Fruit fly (Drosophila melanogaster) whole organism, embryonic: ENCODE data around the gene vih.

Experiments used
- Atf6 ChIP-seq: fragments of 200-800 bp; sonication (Bioruptor generic); IDR thresholded peaks from 2 replicates; pipeline ENCODE4 v1.3.6; 2022; ENCODE audit warnings: missing biosample characterization, missing genetic modification characterization
- BtbVII ChIP-seq: fragments of 200-800 bp; sonication (Bioruptor generic); optimal IDR thresholded peaks from 3 replicates; lab custom pipeline; 2017; ENCODE audit warnings: missing biosample characterization, mild to moderate bottlenecking, missing genetic modification characterization
- CG10147 ChIP-seq: fragments of 200-800 bp; sonication (Bioruptor generic); optimal IDR thresholded peaks from 2 replicates; lab custom pipeline; 2019; ENCODE audit warnings: missing biosample characterization, mild to moderate bottlenecking, missing genetic modification characterization, moderate library complexity
- CG10565 ChIP-seq: fragments of 200-800 bp; sonication (Bioruptor generic); optimal IDR thresholded peaks from 3 replicates; lab custom pipeline; 2016; ENCODE audit warnings: missing biosample characterization, mild to moderate bottlenecking, missing genetic modification characterization
- CG10959 ChIP-seq: fragments of 200-800 bp; sonication (Bioruptor generic); IDR thresholded peaks from 2 replicates; pipeline ENCODE4 v1.3.6; 2022; ENCODE audit warnings: missing biosample characterization, missing genetic modification characterization
- CG11398 ChIP-seq: fragments of 200-800 bp; sonication (Bioruptor generic); optimal IDR thresholded peaks from 2 replicates; lab custom pipeline; 2016; ENCODE audit warnings: missing biosample characterization, missing genetic modification characterization
- CG12155 ChIP-seq: fragments of 200-800 bp; sonication (Bioruptor generic); optimal IDR thresholded peaks from 3 replicates; lab custom pipeline; 2016; ENCODE audit warnings: missing biosample characterization, missing genetic modification characterization
- CG12236 ChIP-seq: fragments of 200-800 bp; sonication (Bioruptor generic); optimal IDR thresholded peaks from 2 replicates; lab custom pipeline; 2016; ENCODE audit warnings: missing biosample characterization, missing genetic modification characterization
- CG12744 ChIP-seq: fragments of 200-800 bp; sonication (Bioruptor generic); optimal IDR thresholded peaks from 2 replicates; lab custom pipeline; 2016; ENCODE audit warnings: missing biosample characterization, missing genetic modification characterization
- CG13296 ChIP-seq: fragments of 200-800 bp; sonication (Bioruptor generic); optimal IDR thresholded peaks from 3 replicates; lab custom pipeline; 2018; ENCODE audit warnings: missing biosample characterization, mild to moderate bottlenecking, missing genetic modification characterization
- CG13775 ChIP-seq: fragments of 200-800 bp; sonication (Bioruptor generic); optimal IDR thresholded peaks from 3 replicates; lab custom pipeline; 2017; ENCODE audit warnings: missing biosample characterization, mild to moderate bottlenecking, missing genetic modification characterization
- CG15601 ChIP-seq: fragments of 200-800 bp; sonication (Bioruptor generic); optimal IDR thresholded peaks from 3 replicates; lab custom pipeline; 2019; ENCODE audit warnings: missing biosample characterization, mild to moderate bottlenecking, missing genetic modification characterization, moderate library complexity
- CG17328 ChIP-seq: fragments of 200-800 bp; sonication (Bioruptor generic); IDR thresholded peaks from 2 replicates; pipeline ENCODE4 v1.3.6; 2022; ENCODE audit warnings: missing biosample characterization, missing genetic modification characterization
- CG3163 ChIP-seq: fragments of 200-800 bp; sonication (Bioruptor generic); optimal IDR thresholded peaks from 3 replicates; lab custom pipeline; 2016; ENCODE audit warnings: missing biosample characterization, missing genetic modification characterization
- CG34376 ChIP-seq: fragments of 200-800 bp; sonication (Bioruptor generic); optimal IDR thresholded peaks from 2 replicates; lab custom pipeline; 2018; ENCODE audit warnings: missing biosample characterization, mild to moderate bottlenecking, missing genetic modification characterization
- CG6654 ChIP-seq: fragments of 200-800 bp; sonication (Bioruptor generic); optimal IDR thresholded peaks from 2 replicates; lab custom pipeline; 2017; ENCODE audit warnings: missing biosample characterization, mild to moderate bottlenecking, missing genetic modification characterization
- CG6813 ChIP-seq: fragments of 200-800 bp; sonication (Bioruptor generic); optimal IDR thresholded peaks from 2 replicates; lab custom pipeline; 2017; ENCODE audit warnings: missing biosample characterization, missing genetic modification characterization, mild to moderate bottlenecking, moderate library complexity, missing genetic modification reagents
- CG7271 ChIP-seq: fragments of 200-800 bp; sonication (Bioruptor generic); optimal IDR thresholded peaks from 2 replicates; lab custom pipeline; 2018; ENCODE audit warnings: missing biosample characterization, mild to moderate bottlenecking, missing genetic modification characterization, moderate library complexity
- CG8478 ChIP-seq: fragments of >200 bp; optimal IDR thresholded peaks from 2 replicates; lab custom pipeline; 2018
- CG8924 ChIP-seq: fragments of 200-800 bp; optimal IDR thresholded peaks from 3 replicates; lab custom pipeline; 2019; ENCODE audit warnings: missing biosample characterization, mild to moderate bottlenecking, missing genetic modification characterization, moderate library complexity
- CTCF ChIP-seq: fragments of 200-800 bp; sonication (Bioruptor generic); optimal IDR thresholded peaks from 2 replicates; lab custom pipeline; 2017; ENCODE audit warnings: missing biosample characterization, mild to moderate bottlenecking, missing genetic modification characterization, moderate library complexity
- Deaf1 ChIP-seq: fragments of 200-800 bp; optimal IDR thresholded peaks from 3 replicates; lab custom pipeline; 2019; ENCODE audit warnings: missing biosample characterization, mild to moderate bottlenecking, missing genetic modification characterization, moderate library complexity
- E2f2 ChIP-seq: fragments of 200-800 bp; sonication (Bioruptor generic); IDR thresholded peaks from 2 replicates; pipeline ENCODE4 v1.3.6; 2022; ENCODE audit warnings: missing biosample characterization, missing genetic modification characterization
- GATAe ChIP-seq: fragments of 200-800 bp; sonication (Bioruptor generic); conservative IDR thresholded peaks from 2 replicates; pipeline ENCODE4 v1.3.6; 2022; ENCODE audit warnings: missing biosample characterization, missing genetic modification characterization
- Gug ChIP-seq: fragments of 200-800 bp; sonication (Bioruptor generic); IDR thresholded peaks from 4 replicates; pipeline ENCODE4 v1.3.6; 2022; ENCODE audit warnings: missing biosample characterization, missing genetic modification characterization
- Hey ChIP-seq: fragments of 200-800 bp; sonication (Bioruptor generic); optimal IDR thresholded peaks from 3 replicates; lab custom pipeline; 2018; ENCODE audit warnings: missing biosample characterization, mild to moderate bottlenecking, missing genetic modification characterization
- Hr3 ChIP-seq: fragments of 200-800 bp; sonication (Bioruptor generic); optimal IDR thresholded peaks from 3 replicates; lab custom pipeline; 2016; ENCODE audit warnings: missing biosample characterization, missing genetic modification characterization
- Lhr ChIP-seq: fragments of 200-800 bp; sonication (Bioruptor generic); optimal IDR thresholded peaks from 3 replicates; lab custom pipeline; 2017; ENCODE audit warnings: mild to moderate bottlenecking, missing biosample characterization, missing genetic modification reagents, missing genetic modification characterization
- Max ChIP-seq: fragments of 200-800 bp; sonication (Bioruptor generic); optimal IDR thresholded peaks from 2 replicates; lab custom pipeline; 2016; ENCODE audit warnings: missing biosample characterization, mild to moderate bottlenecking, missing genetic modification characterization
- NC2α ChIP-seq: fragments of 200-800 bp; sonication (Bioruptor generic); optimal IDR thresholded peaks from 2 replicates; lab custom pipeline; 2016; ENCODE audit warnings: missing biosample characterization, missing genetic modification characterization
- Nf-YA ChIP-seq: fragments of 200-800 bp; sonication (Bioruptor generic); IDR thresholded peaks from 2 replicates; pipeline ENCODE4 v1.3.6; 2022; ENCODE audit warnings: missing biosample characterization, missing genetic modification characterization
- Spps ChIP-seq: fragments of 200-800 bp; sonication (Bioruptor generic); optimal IDR thresholded peaks from 2 replicates; lab custom pipeline; 2018; ENCODE audit warnings: missing biosample characterization, mild to moderate bottlenecking, missing genetic modification characterization
- Trl ChIP-seq, 3 experiments: fragments of >200 bp in 2 of 3; fragments of 200-800 bp in 1 of 3; sonication (Bioruptor generic) in 1 of 3; optimal IDR thresholded peaks; 2 replicates in 1 of 3; 3 replicates in 2 of 3; lab custom pipeline; 2016 to 2017; ENCODE audit warnings: missing biosample characterization in 1 of 3, missing genetic modification characterization in 1 of 3
- Usf ChIP-seq: fragments of 200-800 bp; sonication (Bioruptor generic); optimal IDR thresholded peaks from 2 replicates; lab custom pipeline; 2017; ENCODE audit warnings: missing genotype, missing biosample characterization, missing genetic modification characterization
- caup ChIP-seq: fragments of 200-800 bp; sonication (Bioruptor generic); optimal IDR thresholded peaks from 3 replicates; lab custom pipeline; 2017; ENCODE audit warnings: missing biosample characterization, mild to moderate bottlenecking, missing genetic modification characterization, moderate library complexity; ENCODE audit not compliant: severe bottlenecking
- chn ChIP-seq: fragments of 200-800 bp; sonication (Bioruptor generic); optimal IDR thresholded peaks from 2 replicates; lab custom pipeline; 2016; ENCODE audit warnings: missing biosample characterization, missing genetic modification characterization
- crc ChIP-seq: fragments of 200-800 bp; sonication (Bioruptor generic); optimal IDR thresholded peaks from 2 replicates; lab custom pipeline; 2016; ENCODE audit warnings: missing biosample characterization, missing genetic modification characterization
- jing ChIP-seq: fragments of 200-800 bp; sonication (Bioruptor generic); optimal IDR thresholded peaks from 2 replicates; lab custom pipeline; 2018; ENCODE audit warnings: missing biosample characterization, mild to moderate bottlenecking, missing genetic modification characterization
- jumu ChIP-seq: fragments of 200-800 bp; sonication (Bioruptor generic); optimal IDR thresholded peaks from 3 replicates; lab custom pipeline; 2016; ENCODE audit warnings: missing biosample characterization, missing genetic modification characterization
- maf-S ChIP-seq: fragments of 200-800 bp; sonication (Bioruptor generic); optimal IDR thresholded peaks from 2 replicates; lab custom pipeline; 2016; ENCODE audit warnings: missing biosample characterization, missing genetic modification characterization
- mam ChIP-seq: fragments of 200-800 bp; sonication (Bioruptor generic); optimal IDR thresholded peaks from 3 replicates; lab custom pipeline; 2016; ENCODE audit warnings: missing biosample characterization, missing genetic modification characterization
- phol ChIP-seq: fragments of 200-800 bp; sonication (Bioruptor generic); optimal IDR thresholded peaks from 3 replicates; lab custom pipeline; 2018; ENCODE audit warnings: missing biosample characterization, mild to moderate bottlenecking, missing genetic modification characterization, moderate library complexity
- run ChIP-seq: fragments of 200-800 bp; sonication (Bioruptor generic); optimal IDR thresholded peaks from 3 replicates; lab custom pipeline; 2018; ENCODE audit warnings: missing biosample characterization, mild to moderate bottlenecking, missing genetic modification characterization
- salm ChIP-seq: fragments of 200-800 bp; sonication (Bioruptor generic); optimal IDR thresholded peaks from 2 replicates; lab custom pipeline; 2018; ENCODE audit warnings: missing biosample characterization, mild to moderate bottlenecking, missing genetic modification characterization
- sens ChIP-seq: fragments of 200-800 bp; sonication (Bioruptor generic); peaks from one replicate; lab custom pipeline; 2016; ENCODE audit warnings: missing biosample characterization, missing genetic modification characterization
- so ChIP-seq: fragments of 200-800 bp; sonication (Bioruptor generic); IDR thresholded peaks from 3 replicates; pipeline ENCODE4 v1.3.6; 2022; ENCODE audit warnings: missing biosample characterization, missing genetic modification characterization
- tap ChIP-seq: fragments of 200-800 bp; optimal IDR thresholded peaks from 3 replicates; lab custom pipeline; 2019; ENCODE audit warnings: missing biosample characterization, mild to moderate bottlenecking, missing genetic modification characterization, moderate library complexity
- tx ChIP-seq: fragments of 200-800 bp; sonication (Bioruptor generic); optimal IDR thresholded peaks from 2 replicates; lab custom pipeline; 2016; ENCODE audit warnings: missing biosample characterization, missing genetic modification characterization
- unpg ChIP-seq: fragments of 200-800 bp; sonication (Bioruptor generic); optimal IDR thresholded peaks from 3 replicates; lab custom pipeline; 2018; ENCODE audit warnings: missing biosample characterization, mild to moderate bottlenecking, missing genetic modification characterization, moderate library complexity
- zf30C ChIP-seq: fragments of 200-800 bp; sonication (Bioruptor generic); optimal IDR thresholded peaks from 3 replicates; lab custom pipeline; 2018; ENCODE audit warnings: missing biosample characterization, mild to moderate bottlenecking, missing genetic modification characterization

The vih gene

dm6 chr3L:12456916-12457662, 47.0 kb upstream of the vih start (continued):
- TF ChIP-seq CTCF (no peak), CG3163 (no peak), so (peak; percentile 42; the same call in 1 of the 3 replicates), Deaf1 (tag; lab: Kevin White, UChicago) (peak; percentile 48), sens (GFP tag; lab: Kevin White, UChicago) (peak; percentile 97), caup (peak; percentile 42), CG8478 (no peak), CG34376 (GFP tag; lab: Kevin White, UChicago) (no peak), tx (GFP tag; lab: Kevin White, UChicago) (no peak), CG7271 (tag; lab: Kevin White, UChicago) (peak; percentile 59), jing (peak; percentile 45), NC2α (no peak), phol (tag; lab: Kevin White, UChicago) (peak; percentile 94), CG10959 (GFP tag; lab: Robert Waterston, UW) (peak; percentile 55; the same call in 1 of the 2 replicates), CG13775 (GFP tag; lab: Kevin White, UChicago) (peak; percentile 81), CG12236 (GFP tag; lab: Kevin White, UChicago) (peak; percentile 31), Trl (optimal IDR thresholded peaks at IDR 0.05; lab: Kevin White, UChicago) (no peak), Trl (GFP tag; optimal IDR thresholded peaks at IDR 0.05; lab: Kevin White, UChicago) (peak; percentile 45), CG11398 (GFP tag; lab: Kevin White, UChicago) (no peak), Atf6 (GFP tag; lab: Robert Waterston, UW) (peak; percentile 42; the same call in 1 of the 2 replicates), BtbVII (GFP tag; lab: Kevin White, UChicago) (peak; percentile 50), Lhr (GFP tag; lab: Kevin White, UChicago) (peak; percentile 63), tap (tag; lab: Kevin White, UChicago) (peak; percentile 71), CG10147 (GFP tag; lab: Kevin White, UChicago) (no peak), crc (no peak), run (tag; lab: Kevin White, UChicago) (peak; percentile 64), Hr3 (GFP tag; lab: Kevin White, UChicago) (peak; percentile 78), jumu (no peak), Spps (tag; lab: Kevin White, UChicago) (peak; percentile 91), CG6813 (GFP tag; lab: Kevin White, UChicago) (peak; percentile 58), zf30C (GFP tag; lab: Kevin White, UChicago) (peak; percentile 59), Hey (no peak), CG13296 (GFP tag; lab: Kevin White, UChicago) (peak; percentile 49), CG10565 (GFP tag; lab: Kevin White, UChicago) (peak; percentile 11), mam (GFP tag; lab: Kevin White, UChicago) (peak; percentile 16), chn (GFP tag; lab: Kevin White, UChicago) (peak; percentile 29), Nf-YA (GFP tag; lab: Robert Waterston, UW) (0 out of 2 replicates have a peak, but pooled peaks have one; percentile 16), CG15601 (tag; lab: Kevin White, UChicago) (peak; percentile 89), maf-S (peak; percentile 8), Usf (GFP tag; lab: Kevin White, UChicago) (peak; percentile 63), salm (tag; lab: Kevin White, UChicago) (peak; percentile 78), CG12744 (GFP tag; lab: Kevin White, UChicago) (no peak), E2f2 (GFP tag; lab: Robert Waterston, UW) (peak; percentile 11; the same call in 1 of the 2 replicates), GATAe (GFP tag; lab: Robert Waterston, UW) (no peak), CG17328 (GFP tag; lab: Robert Waterston, UW) (peak; percentile 75), unpg (GFP tag; lab: Kevin White, UChicago) (peak; percentile 84), CG6654 (GFP tag; lab: Kevin White, UChicago) (peak; percentile 26), Gug (peak; percentile 22; the same call in 1 of the 4 replicates), CG8924 (tag; lab: Kevin White, UChicago) (peak; percentile 91), CG12155 (GFP tag; lab: Kevin White, UChicago) (peak; percentile 60), Max (peak; percentile 70)
